Worm (Caenorhabditis elegans) whole organism, L1 larva: ENCODE measurements around the gene W09G12.9.

Source experiments
- C16A3.4 ChIP-seq: fragments of 150-350 bp; optimal IDR thresholded peaks from 2 replicates; lab custom pipeline; 2014; ENCODE audit warnings: missing biosample characterization, missing genetic modification characterization
- C34B4.2 ChIP-seq: sonication (generic microtip); optimal IDR thresholded peaks from 2 replicates; lab custom pipeline; 2017; ENCODE audit warnings: mild to moderate bottlenecking, missing genetic modification characterization, missing compliant biosample characterization
- Y116A8C.19 ChIP-seq: sonication (generic microtip); optimal IDR thresholded peaks from 2 replicates; lab custom pipeline; 2016; ENCODE audit warnings: missing compliant biosample characterization, missing genetic modification characterization, borderline replicate concordance
- ama-1 ChIP-seq: fragments of 150-350 bp; optimal IDR thresholded peaks from 2 replicates; lab custom pipeline; 2014
- blmp-1 ChIP-seq: fragments of 150-350 bp; optimal IDR thresholded peaks from 2 replicates; lab custom pipeline; 2014; ENCODE audit warnings: missing biosample characterization, missing genetic modification characterization
- ceh-8 ChIP-seq: fragments of 200-800 bp; sonication (Bioruptor generic); optimal IDR thresholded peaks from 2 replicates; lab custom pipeline; 2018; ENCODE audit warnings: mild to moderate bottlenecking, missing genetic modification characterization, moderate library complexity, missing compliant biosample characterization
- ceh-82 ChIP-seq, 3 experiments: fragments of 150-350 bp in 1 of 3; sonication (generic microtip) in 2 of 3; optimal IDR thresholded peaks; 2 replicates each; lab custom pipeline; 2014 to 2017; ENCODE audit warnings: missing biosample characterization in 3 of 3, missing genetic modification characterization in 3 of 3
- ceh-90 ChIP-seq: sonication (generic microtip); optimal IDR thresholded peaks from 2 replicates; lab custom pipeline; 2016; ENCODE audit warnings: missing genetic modification characterization, missing compliant biosample characterization
- ces-1 ChIP-seq: fragments of 150-350 bp; optimal IDR thresholded peaks from 2 replicates; lab custom pipeline; 2014; ENCODE audit warnings: missing biosample characterization, missing genetic modification reagents, missing genetic modification characterization
- dsc-1 ChIP-seq: sonication (generic microtip); optimal IDR thresholded peaks from 2 replicates; lab custom pipeline; 2016; ENCODE audit warnings: mild to moderate bottlenecking, missing genetic modification characterization, missing compliant biosample characterization
- efl-1 ChIP-seq, 4 experiments: fragments of 150-350 bp; optimal IDR thresholded peaks in 3 of 4; peaks in 1 of 4; 1 replicate in 1 of 4; 2 replicates in 3 of 4; lab custom pipeline; 2014; ENCODE audit warnings: missing biosample characterization in 2 of 4, missing genetic modification characterization in 2 of 4, missing genetic modification reagents in 2 of 4
- efl-3 ChIP-seq: fragments of 200-800 bp; sonication (Bioruptor generic); optimal IDR thresholded peaks from 2 replicates; lab custom pipeline; 2018; ENCODE audit warnings: mild to moderate bottlenecking, missing genetic modification characterization, missing compliant biosample characterization
- elt-2 ChIP-seq: sonication (generic microtip); optimal IDR thresholded peaks from 2 replicates; lab custom pipeline; 2016; ENCODE audit warnings: missing genetic modification characterization, mild to moderate bottlenecking, inconsistent platforms, missing compliant biosample characterization, missing genetic modification reagents
- ets-5 ChIP-seq: fragments of 200-800 bp; sonication (Bioruptor generic); IDR thresholded peaks from 2 replicates; pipeline ENCODE4 v1.3.6; 2022; ENCODE audit warnings: missing genetic modification characterization, missing compliant biosample characterization
- fkh-4 ChIP-seq: sonication (generic microtip); optimal IDR thresholded peaks from 2 replicates; lab custom pipeline; 2016; ENCODE audit warnings: missing compliant biosample characterization, missing genetic modification characterization, borderline replicate concordance
- hlh-17 ChIP-seq: fragments of 200-800 bp; sonication (Bioruptor generic); optimal IDR thresholded peaks from 2 replicates; lab custom pipeline; 2018; ENCODE audit warnings: missing genetic modification characterization, mild to moderate bottlenecking, missing compliant biosample characterization, moderate library complexity, borderline replicate concordance
- hlh-4 ChIP-seq: sonication (generic microtip); optimal IDR thresholded peaks from 2 replicates; lab custom pipeline; 2016; ENCODE audit warnings: mild to moderate bottlenecking, missing genetic modification characterization, missing compliant biosample characterization
- hpl-2 ChIP-seq: fragments of 150-350 bp; optimal IDR thresholded peaks from 2 replicates; lab custom pipeline; 2014; ENCODE audit warnings: missing biosample characterization, missing genetic modification reagents, missing genetic modification characterization
- isw-1 ChIP-seq: fragments of 200-800 bp; sonication (Bioruptor generic); IDR thresholded peaks from 2 replicates; pipeline ENCODE4 v1.3.6; 2022; ENCODE audit warnings: missing genetic modification characterization, missing compliant biosample characterization
- lin-14 ChIP-seq: fragments of 200-800 bp; sonication (Bioruptor generic); optimal IDR thresholded peaks from 2 replicates; lab custom pipeline; 2018; ENCODE audit warnings: mild to moderate bottlenecking, missing genetic modification characterization, moderate library complexity, missing compliant biosample characterization
- lsy-2 ChIP-seq, 2 experiments: fragments of 150-350 bp; optimal IDR thresholded peaks; 2 replicates each; lab custom pipeline; 2014; ENCODE audit warnings: missing biosample characterization in 2 of 2, missing genetic modification characterization in 2 of 2
- nhr-20 ChIP-seq: sonication (generic microtip); optimal IDR thresholded peaks from 2 replicates; lab custom pipeline; 2016; ENCODE audit warnings: mild to moderate bottlenecking, missing genetic modification characterization, missing compliant biosample characterization
- nhr-28 ChIP-seq: fragments of 150-350 bp; optimal IDR thresholded peaks from 2 replicates; lab custom pipeline; 2014; ENCODE audit warnings: missing biosample characterization, missing genetic modification characterization
- nhr-76 ChIP-seq: sonication (generic microtip); optimal IDR thresholded peaks from 2 replicates; lab custom pipeline; 2017; ENCODE audit warnings: missing biosample characterization, missing genetic modification characterization
- sox-4 ChIP-seq: sonication (generic microtip); optimal IDR thresholded peaks from 2 replicates; lab custom pipeline; 2016; ENCODE audit warnings: missing genetic modification characterization, missing compliant biosample characterization
- sptf-1 ChIP-seq: fragments of 150-350 bp; optimal IDR thresholded peaks from 2 replicates; lab custom pipeline; 2014; ENCODE audit warnings: missing biosample characterization, missing genetic modification characterization
- swsn-7 ChIP-seq: sonication (generic microtip); optimal IDR thresholded peaks from 2 replicates; lab custom pipeline; 2016; ENCODE audit warnings: missing genetic modification characterization, missing compliant biosample characterization
- unc-30 ChIP-seq: sonication (generic microtip); optimal IDR thresholded peaks from 2 replicates; lab custom pipeline; 2017; ENCODE audit warnings: missing biosample characterization, missing genetic modification characterization
- ztf-11 ChIP-seq, 2 experiments: sonication (generic microtip); optimal IDR thresholded peaks; 2 replicates each; lab custom pipeline; 2016 to 2017; ENCODE audit warnings: missing genetic modification characterization in 2 of 2, missing biosample characterization in 1 of 2, missing compliant biosample characterization in 1 of 2

W09G12.9 gene

ce11 chrIV:1224781-1225180 lies 8.4 kb downstream of the W09G12.9 start:
- TF ChIP-seq nhr-76 (no peak), hpl-2 (GFP tag; lab: Kevin White, UChicago) (no peak), C34B4.2 (no peak), blmp-1 (tag; lab: Kevin White, UChicago) (peak; percentile 94)
- TF ChIP-seq, all 84 proteins: peak for 1

- TF ChIP-seq hpl-2 (GFP tag; lab: Kevin White, UChicago) (no peak), C16A3.4 (no peak), sox-4 (tag; lab: Kevin White, UChicago) (no peak), swsn-7 (tag; lab: Kevin White, UChicago) (no peak)
Measured at ce11 chrIV:1225596-1226232, 9.3 kb downstream of the W09G12.9 start, which contains the start of gene W09G12.8. W09G12.8 (plus strand) TSS chrIV:1226182.

ce11 chrIV:1228675-1229130 lies 12.3 kb downstream of the W09G12.9 start, which contains the start of gene W09G12.7:
W09G12.7 (plus strand) TSS chrIV:1229080.
- TF ChIP-seq ztf-11 (tag; optimal IDR thresholded peaks at IDR 0.05; lab: Kevin White, UChicago) (no peak), elt-2 (tag; lab: Kevin White, UChicago) (peak; percentile 91), nhr-20 (tag; lab: Kevin White, UChicago) (peak; percentile 29), efl-1 (optimal IDR thresholded peaks at IDR 0.05; lab: Kevin White, UChicago) (no peak), efl-1 (GFP tag; optimal IDR thresholded peaks at IDR 0.05 in 1 of 2; lab: Kevin White, UChicago) (peak in 1 of 2 experiments; percentile 7), ama-1 (lab: Kevin White, UChicago) (no peak), efl-3 (GFP tag; lab: Kevin White, UChicago) (no peak)

- TF ChIP-seq unc-30 (tag; lab: Kevin White, UChicago) (no peak), ets-5 (no peak), isw-1 (GFP tag; lab: Robert Waterston, UW) (no peak), ceh-82 (tag; optimal IDR thresholded peaks at IDR 0.05; lab: Kevin White, UChicago) (no peak), ceh-90 (tag; lab: Kevin White, UChicago) (no peak), fkh-4 (tag; lab: Kevin White, UChicago) (no peak), ztf-11 (tag; optimal IDR thresholded peaks at IDR 0.05; lab: Kevin White, UChicago) (no peak), lsy-2 (tag; optimal IDR thresholded peaks at IDR 0.05; lab: Kevin White, UChicago) (no peak), ama-1 (lab: Kevin White, UChicago) (no peak), sptf-1 (no peak), nhr-28 (no peak), hlh-4 (no peak), hlh-17 (GFP tag; lab: Kevin White, UChicago) (no peak), nhr-76 (no peak)
Measured at ce11 chrIV:1231589-1231988, 15.2 kb downstream of the W09G12.9 start, which contains the start of gene W09G12.6. W09G12.6 (plus strand) TSS chrIV:1231889.

- TF ChIP-seq ceh-8 (peak; percentile 74), ceh-82 (tag; optimal IDR thresholded peaks at IDR 0.05; lab: Kevin White, UChicago) (no peak)
Measured at ce11 chrIV:1232419-1233145, 16.2 kb downstream of the W09G12.9 start.

ce11 chrIV:1234780-1235179 lies 18.4 kb downstream of the W09G12.9 start:
- TF ChIP-seq ces-1 (GFP tag; lab: Kevin White, UChicago) (no peak), efl-1 (optimal IDR thresholded peaks at IDR 0.05; lab: Kevin White, UChicago) (no peak), efl-1 (GFP tag; optimal IDR thresholded peaks at IDR 0.05 in 1 of 2; lab: Kevin White, UChicago) (peak in 1 of 2 experiments; percentile 22)

ce11 chrIV:1235785-1236184 lies 19.4 kb downstream of the W09G12.9 start:
- no peak for TF ChIP-seq Y116A8C.19 (tag; lab: Kevin White, UChicago)
- no peak for TF ChIP-seq lin-14
- TF ChIP-seq dsc-1, result no peak
- no peak for TF ChIP-seq hpl-2 (GFP tag; lab: Kevin White, UChicago)
- TF ChIP-seq, all 84 proteins: peak for 0
